Fruit fly (Drosophila melanogaster): ENCODE data around the gene hyx.

The hyx gene

dm6 chr3R:9033619-9034401, 4.8 kb upstream of the hyx start (continued):
- TF ChIP-seq Fer3 (tag; optimal IDR thresholded peaks at IDR 0.05) (peak; percentile 73), Ets65A (GFP tag) (no peak), vvl (GFP tag; IDR thresholded peaks at IDR 0.05) (peak; percentile 37; the same call in 1 of the 2 replicates), CG13296 (GFP tag; optimal IDR thresholded peaks at IDR 0.05) (peak; percentile 88), CHES-1-like (GFP tag; optimal IDR thresholded peaks at IDR 0.05) (no peak), CG17186 (GFP tag; optimal IDR thresholded peaks at IDR 0.05) (peak; percentile 14), hkb (optimal IDR thresholded peaks at IDR 0.05) (no peak), hkb (GFP tag; IDR thresholded peaks at IDR 0.05) (peak; percentile 41; the same call in 1 of the 2 replicates), CG2202 (tag; optimal IDR thresholded peaks at IDR 0.05) (peak; percentile 29), TFAM (GFP tag; optimal IDR thresholded peaks at IDR 0.05) (no peak), CG4424 (GFP tag; optimal IDR thresholded peaks at IDR 0.05) (peak; percentile 77), CG17359 (tag; optimal IDR thresholded peaks at IDR 0.05) (peak; percentile 74), Dfd (GFP tag; optimal IDR thresholded peaks at IDR 0.05) (no peak), HLH54F (GFP tag; optimal IDR thresholded peaks at IDR 0.05) (peak; percentile 51), HmgD (GFP tag; optimal IDR thresholded peaks at IDR 0.05) (no peak), CG33557 (GFP tag; optimal IDR thresholded peaks at IDR 0.05) (peak; percentile 88), CG18599 (GFP tag; optimal IDR thresholded peaks at IDR 0.05) (peak; percentile 89), stwl (tag; optimal IDR thresholded peaks at IDR 0.05) (no peak), CG10959 (GFP tag; IDR thresholded peaks at IDR 0.05) (no peak), CG31365 (tag; optimal IDR thresholded peaks at IDR 0.05) (peak; percentile 10), Rfx (GFP tag; IDR thresholded peaks at IDR 0.05) (peak; percentile 70), zen (tag; optimal IDR thresholded peaks at IDR 0.05) (peak; percentile 72), maf-S (GFP tag; optimal IDR thresholded peaks at IDR 0.05) (peak; percentile 25), Oaz (GFP tag; IDR thresholded peaks at IDR 0.05) (no peak), CG17328 (GFP tag; IDR thresholded peaks at IDR 0.05) (peak; percentile 36), dpn (GFP tag; optimal IDR thresholded peaks at IDR 0.05) (peak; percentile 42 to 73), CG16779 (GFP tag; IDR thresholded peaks at IDR 0.05) (no peak), CG6254 (GFP tag; optimal IDR thresholded peaks at IDR 0.05) (peak; percentile 73), jing (GFP tag; optimal IDR thresholded peaks at IDR 0.05) (peak; percentile 14), CG7357 (GFP tag; IDR thresholded peaks at IDR 0.05) (no peak), cato (GFP tag; optimal IDR thresholded peaks at IDR 0.05; ENCODE audit: borderline replicate concordance) (no peak), CG15011 (GFP tag; optimal IDR thresholded peaks at IDR 0.05) (peak; percentile 79), trh (GFP tag; optimal IDR thresholded peaks at IDR 0.05) (no peak), CG5953 (GFP tag; IDR thresholded peaks at IDR 0.05) (no peak), CG6175 (GFP tag; IDR thresholded peaks at IDR 0.05) (no peak), ara (GFP tag; IDR thresholded peaks at IDR 0.05) (0 out of 2 replicates have a peak, but pooled peaks have one; percentile 43), dimm (GFP tag; IDR thresholded peaks at IDR 0.05) (no peak), CG14860 (GFP tag; IDR thresholded peaks at IDR 0.05; ENCODE audit: partially characterized antibody) (no peak), corto (GFP tag; optimal IDR thresholded peaks at IDR 0.05) (peak; percentile 55), fru (optimal IDR thresholded peaks at IDR 0.05) (no peak), eyg (GFP tag; optimal IDR thresholded peaks at IDR 0.05) (no peak), Side (GFP tag; optimal IDR thresholded peaks at IDR 0.05) (peak; percentile 45), CG6689 (GFP tag; IDR thresholded peaks at IDR 0.05) (peak; percentile 72), Gsc (GFP tag; IDR thresholded peaks at IDR 0.05) (no peak), gem (tag; optimal IDR thresholded peaks at IDR 0.05) (peak; percentile 92), klu (GFP tag; IDR thresholded peaks at IDR 0.05) (peak; percentile 48; the same call in 1 of the 2 replicates), D (optimal IDR thresholded peaks at IDR 0.05) (no peak), D (GFP tag; optimal IDR thresholded peaks at IDR 0.05) (peak; percentile 76), CG18619 (GFP tag; optimal IDR thresholded peaks at IDR 0.05) (peak; percentile 83), bsh (GFP tag; optimal IDR thresholded peaks at IDR 0.05) (peak; percentile 60 to 75), Hr3 (GFP tag; optimal IDR thresholded peaks at IDR 0.05) (peak; percentile 63)
